Worm (Caenorhabditis elegans) whole organism, L3 larva: Measurements from ENCODE around the gene slt-1.
A peak's percentile ranks its signal among the peaks of the same experiment; 100 is the strongest.

Experiments used
- aly-2 ChIP-seq: fragments of 150-350 bp; optimal IDR thresholded peaks from 2 replicates; lab custom pipeline; 2014; ENCODE audit warnings: missing biosample characterization, missing genetic modification characterization
- ceh-16 ChIP-seq: sonication (generic microtip); optimal IDR thresholded peaks from 2 replicates; lab custom pipeline; 2017; ENCODE audit warnings: missing biosample characterization, missing genetic modification characterization
- fos-1 ChIP-seq: fragments of 150-350 bp; optimal IDR thresholded peaks from 2 replicates; lab custom pipeline; 2014; ENCODE audit warnings: missing biosample characterization, missing genetic modification characterization
- nfya-1 ChIP-seq: sonication (generic microtip); optimal IDR thresholded peaks from 2 replicates; lab custom pipeline; 2017; ENCODE audit warnings: missing genetic modification characterization, mild to moderate bottlenecking, missing compliant biosample characterization, antibody characterized with exemption, moderate library complexity; ENCODE audit not compliant: insufficient read depth
- nhr-12 ChIP-seq: fragments of 150-350 bp; optimal IDR thresholded peaks from 2 replicates; lab custom pipeline; 2014; ENCODE audit warnings: missing biosample characterization, missing genetic modification characterization
- nhr-237 ChIP-seq: fragments of 150-350 bp; optimal IDR thresholded peaks from 2 replicates; lab custom pipeline; 2014; ENCODE audit warnings: missing biosample characterization, missing genetic modification characterization
- nhr-76 ChIP-seq: fragments of 150-350 bp; sonication (generic microtip); optimal IDR thresholded peaks from 5 replicates; lab custom pipeline; 2014; ENCODE audit warnings: missing biosample characterization, missing genetic modification characterization
- pha-4 ChIP-seq: fragments of 150-350 bp; optimal IDR thresholded peaks from 2 replicates; lab custom pipeline; 2014; ENCODE audit warnings: missing biosample characterization, missing genetic modification reagents, missing genetic modification characterization
- snpc-4 ChIP-seq: fragments of 150-350 bp; optimal IDR thresholded peaks from 2 replicates; lab custom pipeline; 2014; ENCODE audit warnings: missing biosample characterization, missing genetic modification characterization
- unc-62 ChIP-seq: fragments of 150-350 bp; sonication (generic microtip); optimal IDR thresholded peaks from 4 replicates; lab custom pipeline; 2014; ENCODE audit warnings: missing biosample characterization, missing genetic modification reagents, missing genetic modification characterization

DNA sequence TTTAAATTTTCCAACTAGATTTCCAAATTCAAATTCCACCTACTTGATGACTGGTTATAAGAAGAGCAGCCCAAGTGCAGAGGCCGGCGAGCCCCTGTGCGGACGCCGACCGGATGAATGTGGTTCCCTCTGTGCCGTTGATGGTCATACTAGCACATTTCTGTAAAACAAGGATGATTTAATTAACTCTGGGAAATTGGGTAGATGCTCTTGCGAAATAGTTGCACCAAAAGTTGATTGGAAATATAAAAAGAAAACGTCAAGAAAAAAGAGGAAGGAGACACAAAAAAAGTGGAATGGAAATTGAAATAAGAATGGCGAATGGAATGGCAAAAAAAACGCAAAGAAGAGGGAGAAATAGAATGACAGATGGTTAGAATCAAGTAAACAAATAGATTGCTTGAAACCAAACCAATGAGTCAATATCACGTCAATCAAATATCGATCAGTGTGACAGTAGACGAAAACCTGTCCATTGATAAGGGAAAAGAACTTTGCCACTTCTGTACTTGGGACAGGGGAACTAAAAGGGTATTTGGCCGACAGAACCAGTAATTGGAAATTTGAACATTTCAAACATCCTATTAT, 32.7 kb downstream of the slt-1 start, which contains the start of gene tmem-184:
- TF ChIP-seq pha-4 (peak; percentile 52), unc-62 (GFP tag; lab: Kevin White, UChicago) (no peak), nhr-76 (no peak), ceh-16 (no peak), nhr-12 (tag; lab: Kevin White, UChicago) (no peak), nhr-237 (tag; lab: Kevin White, UChicago) (no peak), fos-1 (tag; lab: Kevin White, UChicago) (no peak), nfya-1 (tag; lab: Kevin White, UChicago) (peak; percentile 43), aly-2 (no peak), snpc-4 (tag; lab: Kevin White, UChicago) (no peak)
